Fruit fly (Drosophila melanogaster): Measurements from ENCODE around the gene bwa.

The bwa gene

DNA sequence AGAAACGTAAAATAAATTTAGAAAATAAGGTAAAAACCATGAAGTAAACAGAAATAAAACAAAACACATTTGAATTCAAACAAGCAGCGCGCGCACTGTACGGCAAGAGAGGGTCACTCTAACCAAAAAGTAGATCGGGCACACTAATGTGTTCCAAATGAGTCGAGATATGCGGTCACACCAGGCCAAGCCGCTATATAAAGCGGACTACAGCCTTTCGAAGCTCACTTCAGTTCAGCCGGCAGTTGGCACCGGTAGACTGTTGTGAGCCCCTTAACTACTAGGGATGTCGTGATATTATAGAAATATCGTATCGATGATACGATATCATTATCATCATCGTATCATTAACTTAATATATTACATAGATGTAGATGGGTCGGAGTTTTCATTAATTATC is 38.3 kb downstream of the bwa start:
- TF ChIP-seq h (GFP tag; optimal IDR thresholded peaks at IDR 0.05) (no peak), Hnf4 (GFP tag; optimal IDR thresholded peaks at IDR 0.05) (peak; percentile 7)

DNA sequence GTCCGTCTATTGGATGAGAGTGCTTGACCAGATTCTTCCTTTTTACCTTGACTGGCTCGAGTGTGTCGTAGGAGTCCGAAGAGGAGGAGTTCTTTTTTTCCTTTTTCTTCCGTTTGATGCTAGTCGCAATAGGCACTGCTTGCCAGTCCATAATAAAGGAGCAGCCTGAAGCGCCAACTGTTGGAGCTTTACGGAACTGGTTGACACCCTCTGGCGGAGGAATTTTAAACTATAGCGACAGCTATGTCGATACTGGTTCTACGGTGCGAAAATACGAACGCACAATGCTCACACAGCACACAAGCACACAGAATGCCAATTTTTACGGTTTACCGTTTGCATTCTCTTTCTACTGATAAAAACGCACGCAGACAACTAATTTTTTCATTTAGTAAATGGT is 40.4 kb downstream of the bwa start:
- TF ChIP-seq HLH106 (tag; optimal IDR thresholded peaks at IDR 0.05) (peak; percentile 19), foxo (GFP tag; optimal IDR thresholded peaks at IDR 0.05) (peak in 1 of 2 experiments; percentile 26), Dfd (GFP tag; optimal IDR thresholded peaks at IDR 0.05) (no peak), CG32264 (GFP tag; optimal IDR thresholded peaks at IDR 0.05) (no peak), pan (optimal IDR thresholded peaks at IDR 0.05) (no peak), Rel (GFP tag; optimal IDR thresholded peaks at IDR 0.05) (no peak), Rel (tag; optimal IDR thresholded peaks at IDR 0.05) (no peak), sage (GFP tag; optimal IDR thresholded peaks at IDR 0.05) (no peak), GATAd (GFP tag; optimal IDR thresholded peaks at IDR 0.05) (no peak), rgr (GFP tag; optimal IDR thresholded peaks at IDR 0.05) (no peak), Myc (optimal IDR thresholded peaks at IDR 0.05) (peak; percentile 50), Abd-B (GFP tag; optimal IDR thresholded peaks at IDR 0.05) (no peak), sv (GFP tag; optimal IDR thresholded peaks at IDR 0.05) (no peak), psq (GFP tag; optimal IDR thresholded peaks at IDR 0.05) (no peak)

DNA sequence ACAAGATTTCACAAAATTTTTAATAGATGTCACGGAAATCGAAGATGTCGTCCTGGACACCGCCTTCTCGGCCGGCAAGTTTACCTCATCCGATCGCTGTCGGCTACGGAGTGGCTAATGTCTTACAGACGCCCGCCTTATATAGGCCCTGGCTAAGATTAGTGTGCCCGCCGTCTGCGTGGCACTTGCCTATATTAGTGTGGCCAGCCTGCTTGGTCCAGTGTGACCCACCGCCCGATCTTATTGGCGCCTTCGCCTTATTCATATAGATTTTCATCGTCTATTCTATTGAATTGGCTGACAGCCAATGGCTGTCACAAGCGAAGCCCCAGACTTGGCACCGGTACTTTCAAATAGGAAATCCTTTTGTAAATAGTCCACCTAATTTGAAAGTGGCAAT is 49.7 kb downstream of the bwa start:
- TF ChIP-seq Mio (GFP tag; optimal IDR thresholded peaks at IDR 0.05) (no peak), Jra (GFP tag; optimal IDR thresholded peaks at IDR 0.05) (no peak), Dfd (GFP tag; optimal IDR thresholded peaks at IDR 0.05) (no peak), pan (optimal IDR thresholded peaks at IDR 0.05) (no peak), Dif (GFP tag; optimal IDR thresholded peaks at IDR 0.05; ENCODE audit: partially characterized antibody) (no peak), psq (GFP tag; optimal IDR thresholded peaks at IDR 0.05) (no peak), rgr (GFP tag; optimal IDR thresholded peaks at IDR 0.05) (no peak), Vsx2 (GFP tag; optimal IDR thresholded peaks at IDR 0.05; ENCODE audit: partially characterized antibody) (no peak), GATAd (GFP tag; optimal IDR thresholded peaks at IDR 0.05) (no peak), Hr78 (GFP tag; optimal IDR thresholded peaks at IDR 0.05) (no peak)

DNA sequence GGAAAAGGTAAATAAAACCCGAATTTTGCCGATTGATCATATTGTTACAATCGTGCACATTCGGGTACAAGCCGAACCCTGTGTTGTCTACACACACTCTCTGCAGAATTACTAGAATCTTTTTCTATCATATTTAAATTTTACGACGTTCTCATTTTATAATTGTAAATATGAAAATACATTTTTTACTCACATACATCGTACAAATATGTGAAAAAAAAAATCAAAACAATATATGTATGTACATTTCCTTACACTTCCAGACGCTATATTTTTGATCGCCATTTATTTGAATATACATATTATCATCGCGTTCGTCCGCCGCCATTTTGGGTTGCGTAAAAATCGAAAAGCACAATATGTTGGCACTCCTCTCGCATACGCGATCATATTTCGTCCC is 51.6 kb downstream of the bwa start:
- no peak for TF ChIP-seq Jra (GFP tag; optimal IDR thresholded peaks at IDR 0.05)
- no peak for TF ChIP-seq woc (GFP tag; optimal IDR thresholded peaks at IDR 0.05)
- TF ChIP-seq Vsx2 (GFP tag; optimal IDR thresholded peaks at IDR 0.05; ENCODE audit: partially characterized antibody) = no peak
- no peak for TF ChIP-seq ey (GFP tag; optimal IDR thresholded peaks at IDR 0.05)
- no peak for TF ChIP-seq CrebA (GFP tag; optimal IDR thresholded peaks at IDR 0.05; ENCODE audit: borderline replicate concordance)

DNA sequence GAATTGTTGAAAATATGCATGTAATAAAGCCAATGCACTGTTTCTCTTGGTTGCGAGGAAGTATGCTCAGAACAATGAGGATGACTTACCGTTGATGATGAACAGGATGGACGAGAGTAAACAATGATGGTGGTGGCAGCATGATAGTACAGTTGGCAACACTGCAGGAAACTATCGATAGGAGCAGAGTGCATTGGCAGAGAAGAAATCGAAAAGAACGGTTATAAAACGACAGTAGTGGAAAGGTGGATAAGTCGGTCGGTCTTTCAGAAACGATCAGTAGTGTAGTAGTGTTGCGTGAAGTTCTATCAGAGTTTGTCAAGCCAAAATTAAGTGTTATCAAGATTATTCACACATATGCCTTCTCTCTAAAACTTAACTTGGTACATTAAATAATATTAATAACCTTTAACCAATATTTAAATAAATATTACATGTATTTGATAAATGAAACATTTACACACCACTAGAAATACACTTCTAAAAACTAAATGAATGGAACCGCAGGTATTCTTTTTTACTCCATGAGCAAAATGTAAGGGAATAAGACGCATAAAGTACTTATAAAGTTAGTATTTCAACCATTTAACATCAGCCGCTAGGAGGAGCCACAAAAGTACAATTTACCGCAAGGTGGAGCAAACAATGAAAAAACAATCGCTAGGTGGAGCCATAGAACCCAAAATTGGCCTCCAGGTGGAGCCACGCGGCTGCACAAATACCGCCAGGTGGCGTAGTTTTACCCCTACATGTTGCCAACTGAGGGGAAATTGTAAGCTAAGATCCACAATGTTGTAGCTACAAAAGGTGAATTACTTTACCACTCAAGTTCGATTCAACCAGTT is 54.4 kb downstream of the bwa start:
- TF ChIP-seq CrebA (GFP tag; optimal IDR thresholded peaks at IDR 0.05; ENCODE audit: borderline replicate concordance) (no peak), CG9705 (GFP tag; optimal IDR thresholded peaks at IDR 0.05) (peak; percentile 32), sage (GFP tag; optimal IDR thresholded peaks at IDR 0.05) (no peak), OdsH (GFP tag; optimal IDR thresholded peaks at IDR 0.05) (peak; percentile 66), Dfd (GFP tag; optimal IDR thresholded peaks at IDR 0.05) (no peak), foxo (GFP tag; optimal IDR thresholded peaks at IDR 0.05) (peak in 1 of 2 experiments; percentile 83), fru (GFP tag; optimal IDR thresholded peaks at IDR 0.05) (peak; percentile 49), GATAd (GFP tag; optimal IDR thresholded peaks at IDR 0.05) (no peak), Mio (GFP tag; optimal IDR thresholded peaks at IDR 0.05) (no peak), Vsx2 (GFP tag; optimal IDR thresholded peaks at IDR 0.05; ENCODE audit: partially characterized antibody) (no peak), br (GFP tag; optimal IDR thresholded peaks at IDR 0.05) (peak; percentile 67), pan (optimal IDR thresholded peaks at IDR 0.05) (no peak), brk (GFP tag; optimal IDR thresholded peaks at IDR 0.05) (peak; percentile 12), ey (GFP tag; optimal IDR thresholded peaks at IDR 0.05) (peak; percentile 66), Jra (GFP tag; optimal IDR thresholded peaks at IDR 0.05) (peak; percentile 34), N (GFP tag; optimal IDR thresholded peaks at IDR 0.05) (no peak), tai (GFP tag; optimal IDR thresholded peaks at IDR 0.05) (peak; percentile 76), lola (GFP tag; optimal IDR thresholded peaks at IDR 0.05) (no peak), sv (GFP tag; optimal IDR thresholded peaks at IDR 0.05) (peak; percentile 83), Hr78 (GFP tag; optimal IDR thresholded peaks at IDR 0.05) (no peak), psq (GFP tag; optimal IDR thresholded peaks at IDR 0.05) (peak; percentile 62), usp (GFP tag; optimal IDR thresholded peaks at IDR 0.05) (no peak), Dif (GFP tag; optimal IDR thresholded peaks at IDR 0.05; ENCODE audit: partially characterized antibody) (no peak), CG32264 (GFP tag; optimal IDR thresholded peaks at IDR 0.05) (no peak), dsf (GFP tag; optimal IDR thresholded peaks at IDR 0.05; ENCODE audit: borderline replicate concordance) (no peak), Hnf4 (GFP tag; optimal IDR thresholded peaks at IDR 0.05) (peak; percentile 68), dl (GFP tag; optimal IDR thresholded peaks at IDR 0.05; ENCODE audit: insufficient read depth in 1 of 2, partially characterized antibody in 2 of 2) (no peak), woc (GFP tag; optimal IDR thresholded peaks at IDR 0.05) (peak; percentile 26), Hr83 (GFP tag; optimal IDR thresholded peaks at IDR 0.05; ENCODE audit: poor library complexity, severe bottlenecking) (peak; percentile 88), rgr (GFP tag; optimal IDR thresholded peaks at IDR 0.05) (peak; percentile 57), jim (GFP tag; optimal IDR thresholded peaks at IDR 0.05) (peak; percentile 33), Sp1 (GFP tag; optimal IDR thresholded peaks at IDR 0.05) (peak; percentile 73)
